Worm (Caenorhabditis elegans) whole organism, late embryonic: ENCODE data around the gene skr-3.

Source experiments
- C08G9.2 ChIP-seq: sonication (generic microtip); optimal IDR thresholded peaks from 2 replicates; lab custom pipeline; 2016; ENCODE audit warnings: mild to moderate bottlenecking, missing genetic modification characterization, moderate library complexity, missing compliant biosample characterization
- ahr-1 ChIP-seq: sonication (generic microtip); optimal IDR thresholded peaks from 2 replicates; lab custom pipeline; 2016; ENCODE audit warnings: missing genetic modification characterization, missing compliant biosample characterization
- ceh-14 ChIP-seq: sonication (generic microtip); optimal IDR thresholded peaks from 2 replicates; lab custom pipeline; 2016; ENCODE audit warnings: missing genotype, missing genetic modification characterization, missing compliant biosample characterization
- ceh-19 ChIP-seq: fragments of 200-800 bp; sonication (Bioruptor generic); optimal IDR thresholded peaks from 2 replicates; lab custom pipeline; 2018; ENCODE audit warnings: mild to moderate bottlenecking, missing genetic modification characterization, missing compliant biosample characterization
- ceh-22 ChIP-seq: sonication (generic microtip); optimal IDR thresholded peaks from 2 replicates; lab custom pipeline; 2017; ENCODE audit warnings: missing biosample characterization, missing genetic modification characterization
- ceh-31 ChIP-seq: sonication (generic microtip); optimal IDR thresholded peaks from 2 replicates; lab custom pipeline; 2016; ENCODE audit warnings: missing genetic modification characterization, missing compliant biosample characterization
- ceh-34 ChIP-seq: sonication (generic microtip); optimal IDR thresholded peaks from 2 replicates; lab custom pipeline; 2016; ENCODE audit warnings: mild to moderate bottlenecking, missing genetic modification characterization, missing compliant biosample characterization
- ceh-45 ChIP-seq: fragments of 200-800 bp; sonication (Bioruptor generic); IDR thresholded peaks from 2 replicates; pipeline ENCODE4 v1.3.6; 2022; ENCODE audit warnings: missing genetic modification reagents, missing genetic modification characterization, missing compliant biosample characterization
- ceh-6 ChIP-seq: fragments of 200-800 bp; sonication (Bioruptor generic); optimal IDR thresholded peaks from 2 replicates; lab custom pipeline; 2018; ENCODE audit warnings: mild to moderate bottlenecking, missing genetic modification characterization, missing compliant biosample characterization
- ceh-9 ChIP-seq: sonication (generic microtip); optimal IDR thresholded peaks from 2 replicates; lab custom pipeline; 2016; ENCODE audit warnings: mild to moderate bottlenecking, missing genetic modification characterization, inconsistent platforms, missing compliant biosample characterization
- che-1 ChIP-seq: sonication (generic microtip); optimal IDR thresholded peaks from 2 replicates; lab custom pipeline; 2016; ENCODE audit warnings: mild to moderate bottlenecking, missing genetic modification characterization, missing compliant biosample characterization
- elt-2 ChIP-seq: sonication (generic microtip); optimal IDR thresholded peaks from 2 replicates; lab custom pipeline; 2016; ENCODE audit warnings: missing genetic modification reagents, missing genetic modification characterization, missing compliant biosample characterization
- elt-4 ChIP-seq: sonication (generic microtip); optimal IDR thresholded peaks from 2 replicates; lab custom pipeline; 2016; ENCODE audit warnings: missing genetic modification characterization, missing compliant biosample characterization
- eyg-1 ChIP-seq: sonication (generic microtip); optimal IDR thresholded peaks from 2 replicates; lab custom pipeline; 2016; ENCODE audit warnings: missing genotype, missing genetic modification characterization, missing compliant biosample characterization
- hlh-15 ChIP-seq: sonication (generic microtip); optimal IDR thresholded peaks from 2 replicates; lab custom pipeline; 2016; ENCODE audit warnings: missing genetic modification characterization, missing compliant biosample characterization
- hlh-30 ChIP-seq: sonication (generic microtip); optimal IDR thresholded peaks from 2 replicates; lab custom pipeline; 2017; ENCODE audit warnings: antibody characterized with exemption, missing genetic modification characterization, missing compliant biosample characterization; ENCODE audit not compliant: insufficient read depth
- hlh-8 ChIP-seq: sonication (generic microtip); optimal IDR thresholded peaks from 2 replicates; lab custom pipeline; 2016; ENCODE audit warnings: missing genotype, missing genetic modification characterization, missing compliant biosample characterization
- madf-2 ChIP-seq: sonication (generic microtip); optimal IDR thresholded peaks from 2 replicates; lab custom pipeline; 2017; ENCODE audit warnings: missing genetic modification characterization, missing compliant biosample characterization
- mec-3 ChIP-seq: sonication (generic microtip); optimal IDR thresholded peaks from 2 replicates; lab custom pipeline; 2016; ENCODE audit warnings: borderline replicate concordance, missing genetic modification characterization, missing compliant biosample characterization
- nfya-1 ChIP-seq: sonication (generic microtip); optimal IDR thresholded peaks from 2 replicates; lab custom pipeline; 2017; ENCODE audit warnings: missing genetic modification characterization, mild to moderate bottlenecking, missing compliant biosample characterization, antibody characterized with exemption, moderate library complexity
- nhr-11 ChIP-seq: fragments of 150-350 bp; optimal IDR thresholded peaks from 2 replicates; lab custom pipeline; 2014; ENCODE audit warnings: missing biosample characterization, missing genetic modification characterization
- npax-4 ChIP-seq: sonication (generic microtip); optimal IDR thresholded peaks from 2 replicates; lab custom pipeline; 2016; ENCODE audit warnings: missing genetic modification characterization, missing compliant biosample characterization
- odd-2 ChIP-seq: sonication (generic microtip); optimal IDR thresholded peaks from 2 replicates; lab custom pipeline; 2017; ENCODE audit warnings: antibody characterized with exemption, mild to moderate bottlenecking, missing genetic modification characterization, missing compliant biosample characterization
- pat-9 ChIP-seq: fragments of 200-800 bp; sonication (Bioruptor generic); optimal IDR thresholded peaks from 2 replicates; lab custom pipeline; 2018; ENCODE audit warnings: mild to moderate bottlenecking, missing genetic modification characterization, moderate library complexity, missing compliant biosample characterization
- pax-1 ChIP-seq: fragments of 150-350 bp; optimal IDR thresholded peaks from 2 replicates; lab custom pipeline; 2014; ENCODE audit warnings: missing biosample characterization, missing genetic modification characterization
- ref-2 ChIP-seq: sonication (generic microtip); optimal IDR thresholded peaks from 2 replicates; lab custom pipeline; 2016; ENCODE audit warnings: missing genetic modification characterization, missing compliant biosample characterization
- sdc-2 ChIP-seq: sonication (generic microtip); optimal IDR thresholded peaks from 2 replicates; lab custom pipeline; 2016; ENCODE audit warnings: missing genotype, missing genetic modification characterization, missing compliant biosample characterization
- sox-2 ChIP-seq: fragments of 200-800 bp; sonication (Bioruptor generic); IDR thresholded peaks from 2 replicates; pipeline ENCODE4 v1.3.6; 2022; ENCODE audit warnings: missing genetic modification reagents, missing genetic modification characterization, missing compliant biosample characterization
- sox-4 ChIP-seq: sonication (generic microtip); optimal IDR thresholded peaks from 2 replicates; lab custom pipeline; 2017; ENCODE audit warnings: mild to moderate bottlenecking, missing genetic modification characterization, inconsistent platforms, missing compliant biosample characterization
- unc-3 ChIP-seq, 2 experiments: fragments of 200-800 bp in 1 of 2; sonication (Bioruptor generic) in 1 of 2; sonication (generic microtip) in 1 of 2; conservative IDR thresholded peaks in 1 of 2; optimal IDR thresholded peaks in 1 of 2; 2 replicates each; pipeline versions ENCODE4 v1.3.6 to Lab custom; 2016 to 2022; ENCODE audit warnings: missing compliant biosample characterization in 2 of 2, missing genetic modification characterization in 2 of 2, missing genetic modification reagents in 1 of 2
- unc-55 ChIP-seq: sonication (generic microtip); optimal IDR thresholded peaks from 2 replicates; lab custom pipeline; 2017; ENCODE audit warnings: missing biosample characterization, missing genetic modification reagents, missing genetic modification characterization
- unc-86 ChIP-seq: sonication (generic microtip); optimal IDR thresholded peaks from 2 replicates; lab custom pipeline; 2016; ENCODE audit warnings: missing genetic modification characterization, missing compliant biosample characterization
- zip-5 ChIP-seq: sonication (generic microtip); optimal IDR thresholded peaks from 2 replicates; lab custom pipeline; 2016; ENCODE audit warnings: missing genetic modification characterization, missing compliant biosample characterization
- ztf-16 ChIP-seq: sonication (generic microtip); optimal IDR thresholded peaks from 2 replicates; lab custom pipeline; 2017; ENCODE audit warnings: missing genetic modification characterization, missing compliant biosample characterization

Gene skr-3

DNA sequence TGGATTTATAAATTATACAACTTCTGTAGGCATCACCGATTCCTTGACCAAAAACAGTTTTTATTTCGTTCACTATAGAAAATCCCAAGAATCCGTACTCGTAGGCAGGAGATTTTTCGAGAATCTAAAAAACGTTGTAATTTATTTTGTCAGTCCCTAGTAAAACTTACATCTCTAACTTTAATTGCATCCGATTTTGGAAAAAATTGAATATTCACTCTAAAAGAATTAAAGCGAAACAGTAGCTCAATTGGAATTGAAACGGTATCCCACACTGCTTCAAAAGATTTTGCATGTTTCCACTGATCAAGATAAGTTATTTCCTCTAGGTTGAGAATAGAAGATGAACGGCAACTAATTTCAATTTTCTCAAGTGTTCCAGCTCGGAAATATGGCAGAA, 10.4 kb downstream of the skr-3 start, which contains the start of gene fbxa-142:
fbxa-142 (minus strand) TSS at position 101 of the 400 bp plus-strand sequence.
- no peak for TF ChIP-seq ztf-16
- no peak for TF ChIP-seq ceh-14
- TF ChIP-seq ceh-45 = no peak
- TF ChIP-seq hlh-8 = no peak
- TF ChIP-seq elt-4 (tag; lab: Kevin White, UChicago) = no peak
- no peak for TF ChIP-seq hlh-15
- no peak for TF ChIP-seq ceh-31 (tag; lab: Kevin White, UChicago)
- TF ChIP-seq npax-4 = no peak
- TF ChIP-seq eyg-1 (tag; lab: Kevin White, UChicago) = no peak

DNA sequence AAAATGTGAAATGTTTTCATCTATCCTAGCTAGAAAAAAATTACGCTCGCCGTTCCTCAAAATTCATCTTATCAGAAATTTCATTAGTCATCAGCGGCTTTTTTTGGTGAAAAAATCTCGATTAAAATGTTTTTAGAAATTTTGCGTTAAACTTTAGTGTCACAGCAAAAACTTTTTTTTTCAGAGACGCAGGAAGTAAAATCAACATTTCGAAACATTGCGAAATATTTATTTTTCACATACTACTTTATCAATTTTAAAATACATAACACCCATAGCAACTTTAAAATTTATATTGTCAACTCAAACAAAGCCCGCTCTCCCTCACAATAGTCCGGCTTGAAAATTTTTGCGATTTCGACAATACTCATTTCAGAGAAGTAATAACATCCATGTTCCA, 11.3 kb downstream of the skr-3 start:
- no peak for TF ChIP-seq ceh-19 (GFP tag; lab: Kevin White, UChicago)
- no peak for TF ChIP-seq sox-2
- TF ChIP-seq pax-1 (tag; lab: Kevin White, UChicago) = no peak

DNA sequence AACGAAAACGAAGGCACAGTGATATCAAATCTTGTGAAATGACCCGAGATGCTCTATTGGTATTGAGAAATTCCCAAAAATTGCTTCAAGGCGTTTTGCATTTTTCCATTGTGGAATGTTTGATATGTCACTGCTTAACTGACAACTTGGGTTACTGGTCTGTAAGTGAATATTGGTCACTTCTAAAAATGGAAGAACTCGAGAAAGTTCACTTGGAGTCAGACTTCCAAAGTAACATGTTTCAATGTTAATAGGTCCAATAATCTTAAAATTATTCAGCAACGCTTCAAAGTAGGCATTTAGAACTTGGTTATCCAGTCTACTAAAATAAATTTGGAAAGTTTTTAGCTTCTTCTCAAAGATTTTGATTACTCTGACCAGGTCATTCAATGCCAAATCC, 11.8 kb downstream of the skr-3 start, which contains the start of gene fbxa-144:
fbxa-144 (minus strand) TSS at position 101 of the 400 bp plus-strand sequence.
- TF ChIP-seq sox-4 (tag; lab: Kevin White, UChicago) (no peak), ahr-1 (tag; lab: Kevin White, UChicago) (no peak), ceh-9 (tag; lab: Kevin White, UChicago) (no peak), pat-9 (tag; lab: Kevin White, UChicago) (no peak), sdc-2 (no peak), che-1 (no peak), ceh-6 (GFP tag; lab: Kevin White, UChicago) (no peak)

DNA sequence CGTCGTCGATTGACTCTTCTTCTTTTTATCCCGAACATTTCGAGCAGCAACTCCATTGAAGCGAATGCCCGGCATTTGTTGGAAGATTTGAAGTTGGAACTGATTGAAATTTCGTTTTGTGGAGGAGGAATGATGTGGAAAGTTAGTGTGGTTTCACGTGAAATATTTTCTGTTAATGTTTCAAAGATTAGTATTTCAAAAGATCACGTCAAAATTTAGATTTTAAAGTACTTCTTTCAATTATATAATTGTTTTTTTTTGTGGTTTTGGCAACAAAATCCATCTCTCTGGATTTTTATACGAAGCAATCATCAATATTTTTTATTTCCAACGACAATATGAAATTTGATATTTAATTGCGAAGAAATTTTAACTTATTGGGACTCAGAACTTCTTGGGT, 16.2 kb downstream of the skr-3 start, which contains the start of gene F44G3.7:
F44G3.7 (minus strand) TSS at position 101 of the 400 bp plus-strand sequence.
- TF ChIP-seq npax-4 = no peak

DNA sequence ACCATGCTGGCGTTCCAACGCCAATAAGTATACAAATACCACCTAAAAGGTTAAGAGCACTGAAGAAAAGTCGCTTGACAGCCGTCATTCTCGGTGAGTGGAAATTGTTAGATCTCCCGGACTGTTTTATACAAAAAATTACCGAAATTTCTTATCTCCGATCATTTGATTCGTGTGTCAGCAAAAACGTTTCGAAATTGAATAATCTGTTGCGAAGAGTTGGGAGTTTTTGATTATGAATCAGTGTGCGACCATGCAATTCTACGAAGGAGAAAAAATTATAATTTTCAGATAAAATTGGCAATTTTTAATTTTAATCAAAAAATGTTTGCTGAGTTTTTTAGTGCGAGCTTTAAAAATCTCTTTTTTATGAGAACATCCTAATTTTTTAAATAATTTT, 18.6 kb downstream of the skr-3 start, which contains the start of gene clc-11:
clc-11 (minus strand) TSS at position 101 of the 400 bp plus-strand sequence.
- TF ChIP-seq hlh-15 (no peak), pat-9 (tag; lab: Kevin White, UChicago) (no peak), unc-55 (no peak), mec-3 (tag; lab: Kevin White, UChicago) (no peak), ceh-22 (no peak), nhr-11 (tag; lab: Kevin White, UChicago) (no peak), unc-3 (GFP tag; conservative IDR thresholded peaks at IDR 0.05; lab: Robert Waterston, UW) (no peak), unc-3 (tag; optimal IDR thresholded peaks at IDR 0.05; lab: Kevin White, UChicago) (no peak), ztf-16 (no peak), C08G9.2 (no peak), nfya-1 (tag; lab: Kevin White, UChicago) (no peak), madf-2 (tag; lab: Kevin White, UChicago) (no peak)

DNA sequence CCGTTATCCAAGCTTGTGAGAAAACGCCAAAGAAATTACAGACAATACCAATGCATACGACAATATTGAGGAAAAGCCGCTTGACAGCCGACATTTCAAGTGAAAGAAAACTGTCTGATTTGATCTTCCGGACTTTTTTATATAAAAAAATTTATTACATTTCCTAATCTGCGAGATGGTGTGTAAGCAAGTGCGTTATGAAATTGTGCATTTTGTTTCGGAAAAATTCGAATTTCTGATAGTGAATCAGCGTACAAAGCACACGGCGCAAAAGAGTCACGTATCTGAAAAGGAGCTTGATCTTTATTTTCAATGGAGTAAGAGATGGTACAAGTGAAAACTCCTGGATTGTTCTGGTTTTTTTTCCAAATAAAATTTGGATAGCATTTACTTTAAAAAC, 20.2 kb downstream of the skr-3 start, which contains the start of gene clc-32:
clc-32 (minus strand) TSS at position 101 of the 400 bp plus-strand sequence.
- no peak for TF ChIP-seq elt-2 (tag; lab: Kevin White, UChicago)
- TF ChIP-seq madf-2 (tag; lab: Kevin White, UChicago) = no peak
- no peak for TF ChIP-seq ztf-16
- TF ChIP-seq ceh-34 (tag; lab: Kevin White, UChicago) = no peak
- TF ChIP-seq ref-2 (tag; lab: Kevin White, UChicago) = no peak
- no peak for TF ChIP-seq odd-2 (tag; lab: Kevin White, UChicago)
- no peak for TF ChIP-seq ceh-45
- TF ChIP-seq hlh-30 (tag; lab: Kevin White, UChicago) = no peak
- no peak for TF ChIP-seq sox-2
- no peak for TF ChIP-seq zip-5
- TF ChIP-seq unc-86 (tag; lab: Kevin White, UChicago) = no peak
- no peak for TF ChIP-seq hlh-15
